Worm (Caenorhabditis elegans) whole organism, L2 larva: ENCODE data around the gene ipla-3.

ENCODE experiments used
- C34F6.9 ChIP-seq: fragments of 150-350 bp; optimal IDR thresholded peaks from 2 replicates; lab custom pipeline; 2014; ENCODE audit warnings: missing biosample characterization, missing genetic modification characterization
- F13H6.1 ChIP-seq: sonication (generic microtip); optimal IDR thresholded peaks from 2 replicates; lab custom pipeline; 2016; ENCODE audit warnings: missing genetic modification characterization, missing compliant biosample characterization
- R02D3.7 ChIP-seq: fragments of 150-350 bp; optimal IDR thresholded peaks from 2 replicates; lab custom pipeline; 2014; ENCODE audit warnings: missing biosample characterization, missing genetic modification characterization
- Y55F3AM.14 ChIP-seq: fragments of 200-800 bp; sonication (Bioruptor generic); optimal IDR thresholded peaks from 2 replicates; lab custom pipeline; 2018; ENCODE audit warnings: mild to moderate bottlenecking, missing genetic modification characterization, missing compliant biosample characterization
- ZK546.5 ChIP-seq: sonication (generic microtip); optimal IDR thresholded peaks from 2 replicates; lab custom pipeline; 2017; ENCODE audit warnings: missing biosample characterization, missing genetic modification characterization
- alr-1 ChIP-seq: fragments of 150-350 bp; optimal IDR thresholded peaks from 2 replicates; lab custom pipeline; 2014; ENCODE audit warnings: missing biosample characterization, missing genetic modification characterization
- aly-2 ChIP-seq: fragments of 150-350 bp; optimal IDR thresholded peaks from 2 replicates; lab custom pipeline; 2014; ENCODE audit warnings: missing biosample characterization, missing genetic modification characterization
- ama-1 ChIP-seq: fragments of 150-350 bp; optimal IDR thresholded peaks from 2 replicates; lab custom pipeline; 2018; ENCODE audit warnings: inconsistent platforms
- blmp-1 ChIP-seq: sonication (generic microtip); optimal IDR thresholded peaks from 2 replicates; lab custom pipeline; 2017; ENCODE audit warnings: missing genetic modification characterization, mild to moderate bottlenecking, missing compliant biosample characterization, antibody characterized with exemption, moderate library complexity; ENCODE audit not compliant: insufficient read depth
- ceh-16 ChIP-seq: fragments of 150-350 bp; optimal IDR thresholded peaks from 2 replicates; lab custom pipeline; 2014; ENCODE audit warnings: missing biosample characterization, missing genetic modification characterization
- ceh-82 ChIP-seq: fragments of 150-350 bp; optimal IDR thresholded peaks from 2 replicates; lab custom pipeline; 2014; ENCODE audit warnings: missing biosample characterization, missing genetic modification characterization
- crh-2 ChIP-seq: sonication (generic microtip); optimal IDR thresholded peaks from 2 replicates; lab custom pipeline; 2017; ENCODE audit warnings: missing biosample characterization, missing genetic modification characterization
- egl-27 ChIP-seq: sonication (generic microtip); optimal IDR thresholded peaks from 3 replicates; lab custom pipeline; 2017; ENCODE audit warnings: missing biosample characterization, missing genetic modification reagents, missing genetic modification characterization
- elt-1 ChIP-seq: fragments of 150-350 bp; optimal IDR thresholded peaks from 2 replicates; lab custom pipeline; 2014; ENCODE audit warnings: missing biosample characterization, missing genetic modification characterization
- elt-3 ChIP-seq: sonication (generic microtip); optimal IDR thresholded peaks from 2 replicates; lab custom pipeline; 2017; ENCODE audit warnings: missing biosample characterization, missing genetic modification characterization
- fos-1 ChIP-seq: fragments of 150-350 bp; optimal IDR thresholded peaks from 2 replicates; lab custom pipeline; 2014; ENCODE audit warnings: missing biosample characterization, missing genetic modification characterization
- gmeb-1 ChIP-seq: fragments of 150-350 bp; optimal IDR thresholded peaks from 2 replicates; lab custom pipeline; 2014; ENCODE audit warnings: missing biosample characterization, missing genetic modification characterization
- lin-11 ChIP-seq: fragments of 150-350 bp; sonication (generic microtip); optimal IDR thresholded peaks from 2 replicates; lab custom pipeline; 2014; ENCODE audit warnings: missing biosample characterization, missing genetic modification characterization, inconsistent platforms, mixed read lengths
- lin-39 ChIP-seq: fragments of 150-350 bp; optimal IDR thresholded peaks from 2 replicates; lab custom pipeline; 2014; ENCODE audit warnings: missing biosample characterization, missing genetic modification reagents, missing genetic modification characterization
- lsy-2 ChIP-seq, 2 experiments: fragments of 150-350 bp in 1 of 2; sonication (generic microtip) in 1 of 2; optimal IDR thresholded peaks; 2 replicates each; lab custom pipeline; 2014 to 2017; ENCODE audit warnings: missing biosample characterization in 2 of 2, missing genetic modification characterization in 2 of 2
- mab-5 ChIP-seq: fragments of 150-350 bp; optimal IDR thresholded peaks from 2 replicates; lab custom pipeline; 2014; ENCODE audit warnings: missing biosample characterization, missing genetic modification characterization
- mbf-1 ChIP-seq: sonication (generic microtip); optimal IDR thresholded peaks from 2 replicates; lab custom pipeline; 2017; ENCODE audit warnings: missing biosample characterization, missing genetic modification characterization
- mdl-1 ChIP-seq, 2 experiments: fragments of 150-350 bp in 1 of 2; sonication (generic microtip) in 1 of 2; optimal IDR thresholded peaks; 2 replicates each; lab custom pipeline; 2017; ENCODE audit warnings: missing biosample characterization in 2 of 2, missing genetic modification characterization in 2 of 2
- nhr-10 ChIP-seq: sonication (generic microtip); optimal IDR thresholded peaks from 2 replicates; lab custom pipeline; 2017; ENCODE audit warnings: missing biosample characterization, missing genetic modification characterization
- nhr-11 ChIP-seq: fragments of 150-350 bp; optimal IDR thresholded peaks from 2 replicates; lab custom pipeline; 2014; ENCODE audit warnings: missing biosample characterization, missing genetic modification characterization
- nhr-12 ChIP-seq: fragments of 150-350 bp; optimal IDR thresholded peaks from 2 replicates; lab custom pipeline; 2014; ENCODE audit warnings: missing biosample characterization, missing genetic modification characterization
- nhr-129 ChIP-seq: fragments of 150-350 bp; optimal IDR thresholded peaks from 2 replicates; lab custom pipeline; 2014; ENCODE audit warnings: missing biosample characterization, missing genetic modification characterization
- nhr-21 ChIP-seq: fragments of 150-350 bp; optimal IDR thresholded peaks from 2 replicates; lab custom pipeline; 2014; ENCODE audit warnings: missing biosample characterization, missing genetic modification characterization
- nhr-23 ChIP-seq: fragments of 150-350 bp; optimal IDR thresholded peaks from 2 replicates; lab custom pipeline; 2014; ENCODE audit warnings: missing biosample characterization, missing genetic modification reagents, missing genetic modification characterization
- nhr-237 ChIP-seq: fragments of 150-350 bp; optimal IDR thresholded peaks from 2 replicates; lab custom pipeline; 2014; ENCODE audit warnings: missing biosample characterization, missing genetic modification characterization
- nhr-25 ChIP-seq: fragments of 150-350 bp; sonication (generic microtip); optimal IDR thresholded peaks from 3 replicates; lab custom pipeline; 2014; ENCODE audit warnings: missing biosample characterization, missing genetic modification characterization
- nhr-6 ChIP-seq: fragments of 150-350 bp; optimal IDR thresholded peaks from 2 replicates; lab custom pipeline; 2014; ENCODE audit warnings: missing biosample characterization, missing genetic modification characterization
- nhr-77 ChIP-seq: fragments of 150-350 bp; optimal IDR thresholded peaks from 2 replicates; lab custom pipeline; 2014; ENCODE audit warnings: missing biosample characterization, missing genetic modification characterization
- peb-1 ChIP-seq: fragments of 150-350 bp; optimal IDR thresholded peaks from 2 replicates; lab custom pipeline; 2014; ENCODE audit warnings: missing biosample characterization, missing genetic modification characterization
- sem-4 ChIP-seq: fragments of 150-350 bp; optimal IDR thresholded peaks from 2 replicates; lab custom pipeline; 2014; ENCODE audit warnings: missing biosample characterization, missing genetic modification reagents, missing genetic modification characterization
- skn-1 ChIP-seq: sonication (generic microtip); optimal IDR thresholded peaks from 2 replicates; lab custom pipeline; 2017; ENCODE audit warnings: missing biosample characterization, missing genetic modification characterization
- sma-3 ChIP-seq: sonication (generic microtip); optimal IDR thresholded peaks from 2 replicates; lab custom pipeline; 2016; ENCODE audit warnings: missing genetic modification reagents, missing genetic modification characterization, missing compliant biosample characterization
- sma-9 ChIP-seq, 2 experiments: fragments of 150-350 bp in 1 of 2; sonication (generic microtip) in 1 of 2; optimal IDR thresholded peaks; 2 replicates each; lab custom pipeline; 2014 to 2016; ENCODE audit warnings: missing genetic modification characterization in 2 of 2, mild to moderate bottlenecking in 1 of 2, missing biosample characterization in 1 of 2, missing compliant biosample characterization in 1 of 2, missing genetic modification reagents in 1 of 2, moderate library complexity in 1 of 2
- snpc-4 ChIP-seq: fragments of 150-350 bp; optimal IDR thresholded peaks from 2 replicates; lab custom pipeline; 2014; ENCODE audit warnings: missing biosample characterization, missing genetic modification characterization
- unc-39 ChIP-seq: fragments of 150-350 bp; optimal IDR thresholded peaks from 2 replicates; lab custom pipeline; 2014; ENCODE audit warnings: missing biosample characterization, missing genetic modification characterization
- unc-55 ChIP-seq: fragments of 150-350 bp; sonication (generic microtip); optimal IDR thresholded peaks from 3 replicates; lab custom pipeline; 2014; ENCODE audit warnings: missing biosample characterization, missing genetic modification reagents, missing genetic modification characterization
- unc-62 ChIP-seq: fragments of 150-350 bp; optimal IDR thresholded peaks from 2 replicates; lab custom pipeline; 2014; ENCODE audit warnings: missing biosample characterization, missing genetic modification reagents, missing genetic modification characterization
- zag-1 ChIP-seq: fragments of 150-350 bp; optimal IDR thresholded peaks from 2 replicates; lab custom pipeline; 2014; ENCODE audit warnings: missing biosample characterization, missing genetic modification characterization
- ztf-1 ChIP-seq: fragments of 200-800 bp; sonication (Bioruptor generic); conservative IDR thresholded peaks from 2 replicates; pipeline ENCODE4 v1.3.6; 2022; ENCODE audit warnings: missing genetic modification characterization, missing compliant biosample characterization
- ztf-11 ChIP-seq: sonication (generic microtip); optimal IDR thresholded peaks from 2 replicates; lab custom pipeline; 2017; ENCODE audit warnings: missing biosample characterization, missing genetic modification characterization
- ztf-4 ChIP-seq: fragments of 150-350 bp; optimal IDR thresholded peaks from 2 replicates; lab custom pipeline; 2014; ENCODE audit warnings: missing biosample characterization, missing genetic modification characterization

The ipla-3 gene

ce11 chrV:20710642-20711041, 18.4 kb downstream of the ipla-3 start:
- TF ChIP-seq nhr-12 (tag; lab: Kevin White, UChicago) (no peak), unc-55 (peak; percentile 47), C34F6.9 (tag; lab: Kevin White, UChicago) (peak; percentile 14), elt-3 (tag; lab: Kevin White, UChicago) (no peak), mdl-1 (tag; optimal IDR thresholded peaks at IDR 0.05; lab: Kevin White, UChicago) (peak in 1 of 2 experiments; percentile 56), nhr-129 (tag; lab: Kevin White, UChicago) (peak; percentile 4), ztf-4 (no peak), lsy-2 (tag; optimal IDR thresholded peaks at IDR 0.05; lab: Kevin White, UChicago) (peak in 1 of 2 experiments; percentile 32)
- TF ChIP-seq, all 48 proteins: peak for 5

ce11 chrV:20710156-20710555, 18.9 kb downstream of the ipla-3 start:
- TF ChIP-seq crh-2, result peak; percentile 68
- TF ChIP-seq ztf-11, result no peak
- peak in 1 of 2 experiments; percentile 48 for TF ChIP-seq lsy-2 (tag; optimal IDR thresholded peaks at IDR 0.05; lab: Kevin White, UChicago)
- no peak for TF ChIP-seq snpc-4 (tag; lab: Kevin White, UChicago)
- peak; percentile 48 for TF ChIP-seq sma-9 (GFP tag; optimal IDR thresholded peaks at IDR 0.05; lab: Kevin White, UChicago)
- no peak for TF ChIP-seq sma-9 (tag; optimal IDR thresholded peaks at IDR 0.05; lab: Kevin White, UChicago)
- TF ChIP-seq elt-1 (tag; lab: Kevin White, UChicago), result no peak
- TF ChIP-seq ztf-4, result peak; percentile 56
- TF ChIP-seq C34F6.9 (tag; lab: Kevin White, UChicago), result peak; percentile 66
- no peak for TF ChIP-seq nhr-12 (tag; lab: Kevin White, UChicago)
- TF ChIP-seq lin-11 (tag; lab: Kevin White, UChicago), result no peak
- peak; percentile 68 for TF ChIP-seq nhr-129 (tag; lab: Kevin White, UChicago)
- peak; percentile 7 for TF ChIP-seq sem-4

- TF ChIP-seq aly-2 (tag; lab: Kevin White, UChicago) (no peak), lin-11 (tag; lab: Kevin White, UChicago) (no peak), unc-55 (peak; percentile 70), peb-1 (no peak), sma-3 (GFP tag; lab: Kevin White, UChicago) (peak; percentile 24), ceh-82 (no peak), fos-1 (tag; lab: Kevin White, UChicago) (no peak), alr-1 (tag; lab: Kevin White, UChicago) (no peak), nhr-12 (tag; lab: Kevin White, UChicago) (no peak), crh-2 (peak; percentile 55), F13H6.1 (tag; lab: Kevin White, UChicago) (peak; percentile 18), elt-3 (tag; lab: Kevin White, UChicago) (no peak), R02D3.7 (tag; lab: Kevin White, UChicago) (no peak), nhr-21 (no peak), sma-9 (GFP tag; optimal IDR thresholded peaks at IDR 0.05; lab: Kevin White, UChicago) (peak; percentile 36), sma-9 (tag; optimal IDR thresholded peaks at IDR 0.05; lab: Kevin White, UChicago) (no peak), ztf-1 (GFP tag; lab: Robert Waterston, UW) (no peak), sem-4 (no peak), nhr-237 (tag; lab: Kevin White, UChicago) (no peak), egl-27 (no peak), C34F6.9 (tag; lab: Kevin White, UChicago) (peak; percentile 69), gmeb-1 (tag; lab: Kevin White, UChicago) (peak; percentile 94), Y55F3AM.14 (GFP tag; lab: Kevin White, UChicago) (no peak), blmp-1 (tag; lab: Kevin White, UChicago) (no peak), ztf-11 (no peak), nhr-129 (tag; lab: Kevin White, UChicago) (peak; percentile 9), mbf-1 (no peak), nhr-23 (no peak), snpc-4 (tag; lab: Kevin White, UChicago) (peak; percentile 64), ZK546.5 (tag; lab: Kevin White, UChicago) (no peak), lsy-2 (tag; optimal IDR thresholded peaks at IDR 0.05; lab: Kevin White, UChicago) (peak; percentile 34 to 73), mab-5 (tag; lab: Kevin White, UChicago) (peak; percentile 27), nhr-25 (tag; lab: Kevin White, UChicago) (no peak), skn-1 (no peak), nhr-11 (tag; lab: Kevin White, UChicago) (no peak), nhr-6 (tag; lab: Kevin White, UChicago) (no peak), nhr-10 (tag; lab: Kevin White, UChicago) (no peak), ceh-16 (tag; lab: Kevin White, UChicago) (no peak), lin-39 (tag; lab: Kevin White, UChicago) (no peak), zag-1 (tag; lab: Kevin White, UChicago) (no peak), mdl-1 (tag; optimal IDR thresholded peaks at IDR 0.05; lab: Kevin White, UChicago) (no peak), unc-62 (GFP tag; lab: Kevin White, UChicago) (no peak), unc-39 (tag; lab: Kevin White, UChicago) (no peak), nhr-77 (tag; lab: Kevin White, UChicago) (no peak), ama-1 (lab: Kevin White, UChicago) (no peak), ztf-4 (no peak), elt-1 (tag; lab: Kevin White, UChicago) (no peak)
Measured at ce11 chrV:20703998-20704572, 25.0 kb downstream of the ipla-3 start, which contains the start of the genes F53F8.5 and F53F8.6. TSS of gene F53F8.5 (minus strand) at chrV:20704049. TSS of gene F53F8.6 (plus strand) at chrV:20704227.
